Fruit fly (Drosophila melanogaster) whole organism, embryonic: ENCODE results near the gene CG4896.

Experiments used
- Ada2b ChIP-seq: fragments of 200-800 bp; sonication (Bioruptor generic); IDR thresholded peaks from 2 replicates; pipeline ENCODE4 v1.3.6; 2022; ENCODE audit warnings: missing biosample characterization, missing genetic modification characterization
- CG10565 ChIP-seq: fragments of 200-800 bp; sonication (Bioruptor generic); optimal IDR thresholded peaks from 3 replicates; lab custom pipeline; 2016; ENCODE audit warnings: missing biosample characterization, mild to moderate bottlenecking, missing genetic modification characterization
- CG11085 ChIP-seq: fragments of 200-800 bp; sonication (Bioruptor generic); IDR thresholded peaks from 2 replicates; pipeline ENCODE4 v1.3.6; 2022; ENCODE audit warnings: missing biosample characterization, missing genetic modification characterization
- CG11398 ChIP-seq: fragments of 200-800 bp; sonication (Bioruptor generic); optimal IDR thresholded peaks from 2 replicates; lab custom pipeline; 2016; ENCODE audit warnings: missing biosample characterization, missing genetic modification characterization
- CG11696 ChIP-seq: fragments of 200-800 bp; sonication (Bioruptor generic); IDR thresholded peaks from 2 replicates; pipeline ENCODE4 v1.3.6; 2022; ENCODE audit warnings: missing biosample characterization, missing genetic modification characterization
- CG11723 ChIP-seq: fragments of 200-800 bp; sonication (Bioruptor generic); optimal IDR thresholded peaks from 2 replicates; lab custom pipeline; 2017; ENCODE audit warnings: missing biosample characterization, mild to moderate bottlenecking, missing genetic modification characterization
- CG12155 ChIP-seq: fragments of 200-800 bp; sonication (Bioruptor generic); optimal IDR thresholded peaks from 3 replicates; lab custom pipeline; 2016; ENCODE audit warnings: missing biosample characterization, missing genetic modification characterization
- CG14441 ChIP-seq: fragments of 200-800 bp; sonication (Bioruptor generic); IDR thresholded peaks from 2 replicates; pipeline ENCODE4 v1.3.6; 2022; ENCODE audit warnings: missing biosample characterization, missing genetic modification characterization
- CG14965 ChIP-seq: fragments of 200-800 bp; sonication (Bioruptor generic); optimal IDR thresholded peaks from 2 replicates; lab custom pipeline; 2016; ENCODE audit warnings: missing biosample characterization, missing genetic modification characterization, borderline replicate concordance
- CG1603 ChIP-seq: fragments of 200-800 bp; sonication (Bioruptor generic); optimal IDR thresholded peaks from 2 replicates; lab custom pipeline; 2019; ENCODE audit warnings: missing biosample characterization, mild to moderate bottlenecking, missing genetic modification characterization, moderate library complexity
- CG16815 ChIP-seq: fragments of 200-800 bp; sonication (Bioruptor generic); optimal IDR thresholded peaks from 3 replicates; lab custom pipeline; 2017; ENCODE audit warnings: missing biosample characterization, mild to moderate bottlenecking, missing genetic modification characterization
- CG16863 ChIP-seq: fragments of 200-800 bp; sonication (Bioruptor generic); optimal IDR thresholded peaks from 3 replicates; lab custom pipeline; 2016; ENCODE audit warnings: missing biosample characterization, missing genetic modification characterization
- CG2712 ChIP-seq: fragments of 200-800 bp; optimal IDR thresholded peaks from 3 replicates; lab custom pipeline; 2019; ENCODE audit warnings: missing biosample characterization, mild to moderate bottlenecking, missing genetic modification characterization, moderate library complexity
- CG31441 ChIP-seq: fragments of 200-800 bp; sonication (Bioruptor generic); IDR thresholded peaks from 2 replicates; pipeline ENCODE4 v1.3.6; 2022; ENCODE audit warnings: missing biosample characterization, missing genetic modification characterization
- CG34422 ChIP-seq: fragments of 200-800 bp; sonication (Bioruptor generic); IDR thresholded peaks from 3 replicates; pipeline ENCODE4 v1.3.6; 2022; ENCODE audit warnings: missing biosample characterization, missing genetic modification characterization
- CG3847 ChIP-seq: fragments of 200-800 bp; sonication (Bioruptor generic); IDR thresholded peaks from 2 replicates; pipeline ENCODE4 v1.3.6; 2022; ENCODE audit warnings: missing biosample characterization, missing genetic modification characterization
- CG42726 ChIP-seq: fragments of 200-800 bp; sonication (Bioruptor generic); IDR thresholded peaks from 2 replicates; pipeline ENCODE4 v1.3.6; 2022; ENCODE audit warnings: missing biosample characterization, missing genetic modification characterization; ENCODE audit not compliant: partially characterized antibody
- CG43689 ChIP-seq: fragments of 200-800 bp; sonication (Bioruptor generic); IDR thresholded peaks from 2 replicates; pipeline ENCODE4 v1.3.6; 2022; ENCODE audit warnings: missing biosample characterization, missing genetic modification characterization
- CG5180 ChIP-seq: fragments of 200-800 bp; sonication (Bioruptor generic); optimal IDR thresholded peaks from 3 replicates; lab custom pipeline; 2017; ENCODE audit warnings: missing biosample characterization, missing genetic modification characterization, mild to moderate bottlenecking, moderate library complexity, missing genetic modification reagents
- CG7372 ChIP-seq: fragments of 200-800 bp; sonication (Bioruptor generic); IDR thresholded peaks from 2 replicates; pipeline ENCODE4 v1.3.6; 2022; ENCODE audit warnings: missing biosample characterization, missing genetic modification characterization
- CG7745 ChIP-seq: fragments of 200-800 bp; sonication (Bioruptor generic); optimal IDR thresholded peaks from 2 replicates; lab custom pipeline; 2018; ENCODE audit warnings: missing biosample characterization, mild to moderate bottlenecking, missing genetic modification characterization, moderate library complexity
- CG8281 ChIP-seq: fragments of 200-800 bp; sonication (Bioruptor generic); optimal IDR thresholded peaks from 2 replicates; lab custom pipeline; 2018; ENCODE audit warnings: missing biosample characterization, mild to moderate bottlenecking, missing genetic modification characterization, moderate library complexity
- CG9437 ChIP-seq: fragments of 200-800 bp; sonication (Bioruptor generic); optimal IDR thresholded peaks from 2 replicates; lab custom pipeline; 2018; ENCODE audit warnings: missing biosample characterization, mild to moderate bottlenecking, missing genetic modification characterization
- CG9609 ChIP-seq: fragments of 200-800 bp; sonication (Bioruptor generic); optimal IDR thresholded peaks from 3 replicates; lab custom pipeline; 2016; ENCODE audit warnings: missing biosample characterization, missing genetic modification characterization
- D19B ChIP-seq: fragments of 200-800 bp; sonication (Bioruptor generic); optimal IDR thresholded peaks from 2 replicates; lab custom pipeline; 2017; ENCODE audit warnings: missing biosample characterization, mild to moderate bottlenecking, missing genetic modification characterization
- Dad ChIP-seq: fragments of 200-800 bp; sonication (Bioruptor generic); optimal IDR thresholded peaks from 3 replicates; lab custom pipeline; 2016; ENCODE audit warnings: missing biosample characterization, missing genetic modification characterization
- Dip2 ChIP-seq: fragments of 200-800 bp; sonication (Bioruptor generic); IDR thresholded peaks from 2 replicates; pipeline ENCODE4 v1.3.6; 2022; ENCODE audit warnings: missing biosample characterization, missing genetic modification characterization
- Dip3 ChIP-seq: fragments of 200-800 bp; sonication (Bioruptor generic); optimal IDR thresholded peaks from 3 replicates; lab custom pipeline; 2016; ENCODE audit warnings: missing biosample characterization, missing genetic modification characterization
- Fer3 ChIP-seq: fragments of 200-800 bp; sonication (Bioruptor generic); optimal IDR thresholded peaks from 2 replicates; lab custom pipeline; 2018; ENCODE audit warnings: missing biosample characterization, mild to moderate bottlenecking, missing genetic modification characterization, moderate library complexity
- HLH3B ChIP-seq: fragments of 200-800 bp; sonication (Bioruptor generic); IDR thresholded peaks from 2 replicates; pipeline ENCODE4 v1.3.6; 2022; ENCODE audit warnings: missing biosample characterization, missing genetic modification characterization
- HLH4C ChIP-seq: fragments of 200-800 bp; sonication (Bioruptor generic); IDR thresholded peaks from 3 replicates; pipeline ENCODE4 v1.3.6; 2022; ENCODE audit warnings: missing biosample characterization, missing genetic modification characterization; ENCODE audit not compliant: partially characterized antibody
- Hey ChIP-seq: fragments of 200-800 bp; sonication (Bioruptor generic); optimal IDR thresholded peaks from 3 replicates; lab custom pipeline; 2018; ENCODE audit warnings: missing biosample characterization, mild to moderate bottlenecking, missing genetic modification characterization
- Hmr ChIP-seq: fragments of 200-800 bp; sonication (Bioruptor generic); optimal IDR thresholded peaks from 3 replicates; lab custom pipeline; 2017; ENCODE audit warnings: mild to moderate bottlenecking, missing biosample characterization, missing genetic modification reagents, missing genetic modification characterization
- Hr39 ChIP-seq: fragments of >200 bp; optimal IDR thresholded peaks from 2 replicates; lab custom pipeline; 2017
- Med ChIP-seq: fragments of 200-800 bp; sonication (Bioruptor generic); peaks from one replicate; lab custom pipeline; 2016; ENCODE audit warnings: missing biosample characterization, missing genetic modification characterization, mild to moderate bottlenecking, inconsistent platforms, moderate library complexity
- Sin3A ChIP-seq: fragments of >200 bp; optimal IDR thresholded peaks from 2 replicates; lab custom pipeline; 2018
- Ssrp ChIP-seq: fragments of 200-800 bp; sonication (Bioruptor generic); optimal IDR thresholded peaks from 2 replicates; lab custom pipeline; 2018; ENCODE audit warnings: missing biosample characterization, mild to moderate bottlenecking, missing genetic modification characterization, moderate library complexity
- abd-A ChIP-seq: fragments of 200-800 bp; sonication (Bioruptor generic); optimal IDR thresholded peaks from 3 replicates; lab custom pipeline; 2019; ENCODE audit warnings: missing biosample characterization, mild to moderate bottlenecking, missing genetic modification characterization, moderate library complexity
- bcd ChIP-seq: fragments of 200-800 bp; sonication (Bioruptor generic); optimal IDR thresholded peaks from 2 replicates; lab custom pipeline; 2017; ENCODE audit warnings: missing biosample characterization, mild to moderate bottlenecking, missing genetic modification characterization
- cg ChIP-seq: fragments of 200-800 bp; sonication (Bioruptor generic); optimal IDR thresholded peaks from 3 replicates; lab custom pipeline; 2019; ENCODE audit warnings: missing biosample characterization, mild to moderate bottlenecking, missing genetic modification characterization, moderate library complexity
- ind ChIP-seq: fragments of 200-800 bp; sonication (Bioruptor generic); optimal IDR thresholded peaks from 3 replicates; lab custom pipeline; 2016; ENCODE audit warnings: missing biosample characterization, missing genetic modification characterization
- jigr1 ChIP-seq: fragments of 200-800 bp; sonication (Bioruptor generic); IDR thresholded peaks from 3 replicates; pipeline ENCODE4 v1.3.6; 2022; ENCODE audit warnings: missing biosample characterization, missing genetic modification characterization
- kni ChIP-seq: fragments of 200-800 bp; sonication (Bioruptor generic); optimal IDR thresholded peaks from 3 replicates; lab custom pipeline; 2017; ENCODE audit warnings: mild to moderate bottlenecking, missing biosample characterization, missing genetic modification reagents, missing genetic modification characterization
- lilli ChIP-seq: fragments of 200-800 bp; sonication (Bioruptor generic); optimal IDR thresholded peaks from 3 replicates; lab custom pipeline; 2016; ENCODE audit warnings: missing biosample characterization, missing genetic modification characterization
- nom ChIP-seq: fragments of 200-800 bp; sonication (Bioruptor generic); optimal IDR thresholded peaks from 2 replicates; lab custom pipeline; 2017; ENCODE audit warnings: missing biosample characterization, missing genetic modification characterization, mild to moderate bottlenecking, moderate library complexity, missing genetic modification reagents
- row ChIP-seq: fragments of 200-800 bp; sonication (Bioruptor generic); IDR thresholded peaks from 3 replicates; pipeline ENCODE4 v1.3.6; 2022; ENCODE audit warnings: missing biosample characterization, missing genetic modification characterization
- sima ChIP-seq: fragments of 200-800 bp; sonication (Bioruptor generic); optimal IDR thresholded peaks from 2 replicates; lab custom pipeline; 2016; ENCODE audit warnings: missing biosample characterization, missing genetic modification characterization
- slbo ChIP-seq: fragments of 200-800 bp; sonication (Bioruptor generic); IDR thresholded peaks from 2 replicates; pipeline ENCODE4 v1.3.6; 2022; ENCODE audit warnings: missing biosample characterization, missing genetic modification characterization
- trh ChIP-seq: fragments of 200-800 bp; sonication (Bioruptor generic); optimal IDR thresholded peaks from 2 replicates; lab custom pipeline; 2016; ENCODE audit warnings: missing biosample characterization, missing genetic modification characterization

Gene CG4896

dm6 chr2L:1157679-1158518 lies 19.6 kb upstream of the CG4896 start, which contains the start of gene capt (continued):
- no peak for TF ChIP-seq HLH4C (GFP tag; lab: Robert Waterston, UW)
- peak; percentile 24 for TF ChIP-seq CG2712 (tag; lab: Kevin White, UChicago)
- TF ChIP-seq CG34422 (GFP tag; lab: Robert Waterston, UW): peak; percentile 95
- TF ChIP-seq Dad (GFP tag; lab: Kevin White, UChicago): no peak
- no peak for TF ChIP-seq D19B (GFP tag; lab: Kevin White, UChicago)
- peak; percentile 94 for TF ChIP-seq row (GFP tag; lab: Robert Waterston, UW)
- no peak for TF ChIP-seq CG5180 (GFP tag; lab: Kevin White, UChicago)
- TF ChIP-seq bcd (GFP tag; lab: Kevin White, UChicago): peak; percentile 26
- TF ChIP-seq Fer3 (tag; lab: Kevin White, UChicago): peak; percentile 22
- no peak for TF ChIP-seq CG14965 (GFP tag; lab: Kevin White, UChicago)
- TF ChIP-seq CG1603 (tag; lab: Kevin White, UChicago): peak; percentile 39
- TF ChIP-seq CG11398: no peak
- TF ChIP-seq CG9437 (GFP tag; lab: Kevin White, UChicago): peak; percentile 44
- TF ChIP-seq Med (GFP tag; lab: Kevin White, UChicago): peak; percentile 84
- peak; percentile 72 for TF ChIP-seq CG12155
- peak; percentile 53 for TF ChIP-seq lilli (GFP tag; lab: Kevin White, UChicago)
- peak; percentile 91 for TF ChIP-seq cg (GFP tag; lab: Kevin White, UChicago)
- TF ChIP-seq HLH3B (GFP tag; lab: Robert Waterston, UW): peak; percentile 23; the same call in 1 of the 2 replicates
- TF ChIP-seq Sin3A (lab: Kevin White, UChicago): peak; percentile 54
- TF ChIP-seq Hr39 (lab: Kevin White, UChicago): no peak
- peak; percentile 26 for TF ChIP-seq CG11723 (GFP tag; lab: Kevin White, UChicago)
- peak; percentile 52; the same call in 1 of the 2 replicates for TF ChIP-seq CG42726 (GFP tag; lab: Robert Waterston, UW)
- TF ChIP-seq CG3847 (GFP tag; lab: Robert Waterston, UW): 0 out of 2 replicates have a peak, but pooled peaks have one; percentile 11
- peak; percentile 39; the same call in 1 of the 2 replicates for TF ChIP-seq CG7372 (GFP tag; lab: Robert Waterston, UW)
- TF ChIP-seq nom (GFP tag; lab: Kevin White, UChicago): no peak
- no peak for TF ChIP-seq Hmr (GFP tag; lab: Kevin White, UChicago)
- no peak for TF ChIP-seq Hey (tag; lab: Kevin White, UChicago)
- peak; percentile 68 for TF ChIP-seq slbo (GFP tag; lab: Robert Waterston, UW)
- TF ChIP-seq Ada2b (GFP tag; lab: Robert Waterston, UW): peak; percentile 34; the same call in 1 of the 2 replicates
- TF ChIP-seq ind (GFP tag; lab: Kevin White, UChicago): peak; percentile 52
- no peak for TF ChIP-seq CG16815 (GFP tag; lab: Kevin White, UChicago)
- TF ChIP-seq sima: no peak
- TF ChIP-seq CG14441 (GFP tag; lab: Robert Waterston, UW): peak; percentile 54
- peak; percentile 12 for TF ChIP-seq CG16863 (GFP tag; lab: Kevin White, UChicago)
- peak; percentile 19 for TF ChIP-seq CG9609 (GFP tag; lab: Kevin White, UChicago)
- no peak for TF ChIP-seq CG43689
- TF ChIP-seq Ssrp: peak; percentile 22
- TF ChIP-seq CG10565: no peak
- peak; percentile 75; the same call in 2 of the 3 replicates for TF ChIP-seq jigr1 (GFP tag; lab: Robert Waterston, UW)
- no peak for TF ChIP-seq CG7745 (tag; lab: Kevin White, UChicago)
- peak; percentile 43; the same call in 1 of the 2 replicates for TF ChIP-seq CG31441
- TF ChIP-seq CG8281: no peak
- no peak for TF ChIP-seq Dip2
- peak; percentile 16 for TF ChIP-seq Dip3
- no peak for TF ChIP-seq CG11696 (GFP tag; lab: Robert Waterston, UW)
- no peak for TF ChIP-seq trh
- no peak for TF ChIP-seq CG11085
- TF ChIP-seq abd-A (tag; lab: Kevin White, UChicago): peak; percentile 67
- TF ChIP-seq kni (GFP tag; lab: Kevin White, UChicago): no peak
